Fruit fly (Drosophila melanogaster): ENCODE data around the gene CG14292.

The CG14292 gene

dm6 chr3R:18905921-18906878 lies 745 bp upstream of the CG14292 start, which contains the start of gene EndoA (continued):
- peak; percentile 4 for TF ChIP-seq CG33557 (GFP tag; optimal IDR thresholded peaks at IDR 0.05)
- peak; percentile 8 for TF ChIP-seq HmgD (GFP tag; optimal IDR thresholded peaks at IDR 0.05)
- TF ChIP-seq br (optimal IDR thresholded peaks at IDR 0.05), result no peak
- TF ChIP-seq CG13296 (GFP tag; optimal IDR thresholded peaks at IDR 0.05), result peak; percentile 14
- no peak for TF ChIP-seq pan (optimal IDR thresholded peaks at IDR 0.05)
- TF ChIP-seq pan (GFP tag; optimal IDR thresholded peaks at IDR 0.05 in 1 of 2, IDR thresholded peaks at IDR 0.05 in 1 of 2), result peak in 1 of 2 experiments; percentile 64
- TF ChIP-seq nerfin-1 (tag; optimal IDR thresholded peaks at IDR 0.05), result peak; percentile 65
- TF ChIP-seq CHES-1-like (GFP tag; optimal IDR thresholded peaks at IDR 0.05), result no peak
- peak; percentile 67 for TF ChIP-seq unc-4 (GFP tag; IDR thresholded peaks at IDR 0.05; ENCODE audit: partially characterized antibody)
- peak; percentile 65 for TF ChIP-seq gsb-n (tag; optimal IDR thresholded peaks at IDR 0.05)
- TF ChIP-seq CG7556 (GFP tag; optimal IDR thresholded peaks at IDR 0.05), result peak; percentile 55
- TF ChIP-seq CG10321 (GFP tag; IDR thresholded peaks at IDR 0.05), result no peak
- TF ChIP-seq CG10366 (GFP tag; IDR thresholded peaks at IDR 0.05), result no peak
- TF ChIP-seq Lim3 (GFP tag; IDR thresholded peaks at IDR 0.05), result no peak
- no peak for TF ChIP-seq CG18619 (GFP tag; optimal IDR thresholded peaks at IDR 0.05)
- TF ChIP-seq CG30020 (tag; optimal IDR thresholded peaks at IDR 0.05), result peak; percentile 47
- peak; percentile 64 for TF ChIP-seq E2f2 (GFP tag; IDR thresholded peaks at IDR 0.05)
- TF ChIP-seq CG42726 (GFP tag; IDR thresholded peaks at IDR 0.05; ENCODE audit: partially characterized antibody), result peak; percentile 42; the same call in 1 of the 2 replicates
- TF ChIP-seq CG18011 (GFP tag; optimal IDR thresholded peaks at IDR 0.05), result no peak
- peak; percentile 24; the same call in 1 of the 2 replicates for TF ChIP-seq NFAT (GFP tag; IDR thresholded peaks at IDR 0.05)
- TF ChIP-seq Usf (GFP tag; optimal IDR thresholded peaks at IDR 0.05), result no peak
- no peak for TF ChIP-seq zf30C (GFP tag; optimal IDR thresholded peaks at IDR 0.05)
- TF ChIP-seq Hand (GFP tag; optimal IDR thresholded peaks at IDR 0.05), result no peak
- TF ChIP-seq Dek (tag; optimal IDR thresholded peaks at IDR 0.05), result peak; percentile 27
- peak; percentile 42 for TF ChIP-seq ftz-f1 (GFP tag; optimal IDR thresholded peaks at IDR 0.05)
- TF ChIP-seq slou (GFP tag; optimal IDR thresholded peaks at IDR 0.05), result no peak
- TF ChIP-seq sug (tag; optimal IDR thresholded peaks at IDR 0.05), result peak; percentile 94
- peak; percentile 25; the same call in 1 of the 2 replicates for TF ChIP-seq Taf1 (GFP tag; IDR thresholded peaks at IDR 0.05)
- TF ChIP-seq CG8388 (GFP tag; optimal IDR thresholded peaks at IDR 0.05), result peak; percentile 37
- no peak for TF ChIP-seq fu2 (GFP tag; optimal IDR thresholded peaks at IDR 0.05)
- TF ChIP-seq Vsx1 (GFP tag; optimal IDR thresholded peaks at IDR 0.05), result no peak
- TF ChIP-seq CG3065 (GFP tag; optimal IDR thresholded peaks at IDR 0.05), result no peak
- TF ChIP-seq CG7928 (GFP tag; optimal IDR thresholded peaks at IDR 0.05), result no peak
- TF ChIP-seq CG8478 (optimal IDR thresholded peaks at IDR 0.05), result no peak
- no peak for TF ChIP-seq tio (GFP tag; optimal IDR thresholded peaks at IDR 0.05)
- TF ChIP-seq CG10431 (GFP tag; optimal IDR thresholded peaks at IDR 0.05), result no peak
- TF ChIP-seq lab (GFP tag; optimal IDR thresholded peaks at IDR 0.05), result peak; percentile 53
- no peak for TF ChIP-seq Ssrp (tag; optimal IDR thresholded peaks at IDR 0.05)
- TF ChIP-seq CG6272 (GFP tag; IDR thresholded peaks at IDR 0.05), result no peak
- peak; percentile 14 for TF ChIP-seq bab2 (GFP tag; optimal IDR thresholded peaks at IDR 0.05)
- no peak; the same call in 1 of the 2 replicates for TF ChIP-seq tna (GFP tag; IDR thresholded peaks at IDR 0.05; ENCODE audit: partially characterized antibody)
- TF ChIP-seq HLH3B (GFP tag; IDR thresholded peaks at IDR 0.05), result 0 out of 2 replicates have a peak, but pooled peaks have one; percentile 42
- peak; percentile 68; the same call in 2 of the 3 replicates for TF ChIP-seq hb (GFP tag; IDR thresholded peaks at IDR 0.05; ENCODE audit: partially characterized antibody)
- peak; percentile 26 for TF ChIP-seq exex (tag; optimal IDR thresholded peaks at IDR 0.05)
- TF ChIP-seq seq (GFP tag; IDR thresholded peaks at IDR 0.05), result no peak
- peak; percentile 52 for TF ChIP-seq dmrt99B (tag; optimal IDR thresholded peaks at IDR 0.05)
- TF ChIP-seq pros (GFP tag; optimal IDR thresholded peaks at IDR 0.05), result no peak
- TF ChIP-seq CG10147 (GFP tag; optimal IDR thresholded peaks at IDR 0.05), result peak; percentile 33
